Worm (Caenorhabditis elegans): Measurements from ENCODE around the gene copb-2.

DNA sequence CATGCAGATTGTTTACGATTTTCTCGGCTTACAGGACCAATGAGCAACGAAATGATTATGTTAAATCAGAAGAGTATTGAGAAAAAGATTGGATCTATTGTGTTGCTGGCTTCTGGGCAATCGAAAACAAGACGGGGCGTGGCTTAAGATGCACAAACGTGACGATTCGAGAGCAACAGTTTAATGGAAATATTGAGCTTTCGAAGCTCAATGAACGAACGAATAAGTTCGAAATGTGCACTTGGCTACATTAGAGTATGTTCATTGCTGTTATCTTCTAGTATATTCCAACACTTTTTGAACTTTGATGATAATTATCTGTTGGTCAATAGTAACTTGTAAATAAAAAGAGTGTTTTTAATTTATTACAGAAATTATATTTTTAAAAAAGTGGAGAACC, 14.1 kb upstream of the copb-2 start, which contains the start of gene hsp-12.3:
- TF ChIP-seq nhr-11 (tag; optimal IDR thresholded peaks at IDR 0.05): no peak
- no peak for TF ChIP-seq ceh-14 (tag; optimal IDR thresholded peaks at IDR 0.05)
- no peak for TF ChIP-seq unc-42 (tag; optimal IDR thresholded peaks at IDR 0.05)

Data from whole organism, late embryonic.